Worm (Caenorhabditis elegans) whole organism, L4 larva: ENCODE measurements around the gene F26F2.10.

Experiments used
- F44E2.7 ChIP-seq: fragments of 200-800 bp; sonication (Bioruptor generic); IDR thresholded peaks from 2 replicates; pipeline ENCODE4 v2.1.2; 2022; ENCODE audit warnings: missing genetic modification characterization, missing compliant biosample characterization
- ZK337.2 ChIP-seq: fragments of 200-800 bp; sonication (Bioruptor generic); IDR thresholded peaks from 2 replicates; pipeline ENCODE4 v1.3.6; 2022; ENCODE audit warnings: missing genetic modification reagents, missing genetic modification characterization, missing compliant biosample characterization
- ceh-28 ChIP-seq: fragments of 150-350 bp; optimal IDR thresholded peaks from 2 replicates; lab custom pipeline; 2014; ENCODE audit warnings: missing biosample characterization, missing genetic modification reagents, missing genetic modification characterization
- ceh-44 ChIP-seq: fragments of 200-800 bp; sonication (Bioruptor generic); IDR thresholded peaks from 2 replicates; pipeline ENCODE4 v1.3.6; 2022; ENCODE audit warnings: missing genetic modification reagents, missing genetic modification characterization, missing compliant biosample characterization
- ces-1 ChIP-seq: fragments of 150-350 bp; sonication (generic microtip); optimal IDR thresholded peaks from 4 replicates; lab custom pipeline; 2014; ENCODE audit warnings: missing biosample characterization, missing genetic modification reagents, missing genetic modification characterization
- cey-2 ChIP-seq: sonication (generic microtip); optimal IDR thresholded peaks from 3 replicates; lab custom pipeline; 2017; ENCODE audit warnings: missing genetic modification characterization, mild to moderate bottlenecking, missing compliant biosample characterization, antibody characterized with exemption, borderline replicate concordance; ENCODE audit not compliant: insufficient read depth
- daf-16 ChIP-seq, 3 experiments: sonication (generic microtip); optimal IDR thresholded peaks; 2 replicates each; lab custom pipeline; 2016 to 2017; ENCODE audit warnings: missing genetic modification characterization in 3 of 3, missing genetic modification reagents in 3 of 3, mild to moderate bottlenecking in 2 of 3, missing compliant biosample characterization in 2 of 3, missing biosample characterization in 1 of 3, moderate library complexity in 1 of 3
- daf-8 ChIP-seq: fragments of 200-800 bp; sonication (Bioruptor generic); IDR thresholded peaks from 2 replicates; pipeline ENCODE4 v1.3.6; 2022; ENCODE audit warnings: missing genetic modification characterization, missing compliant biosample characterization
- dmd-8 ChIP-seq: fragments of 200-800 bp; sonication (Bioruptor generic); IDR thresholded peaks from 2 replicates; pipeline ENCODE4 v1.3.6; 2022; ENCODE audit warnings: missing genetic modification characterization, missing compliant biosample characterization
- fkh-10 ChIP-seq: fragments of 150-350 bp; optimal IDR thresholded peaks from 2 replicates; lab custom pipeline; 2014; ENCODE audit warnings: missing biosample characterization, missing genetic modification reagents, missing genetic modification characterization
- hif-1 ChIP-seq, 2 experiments: sonication (generic microtip); optimal IDR thresholded peaks; 2 replicates each; lab custom pipeline; 2016 to 2017; ENCODE audit warnings: missing compliant biosample characterization in 2 of 2, missing genetic modification characterization in 2 of 2, missing genetic modification reagents in 2 of 2, missing genotype in 2 of 2, mild to moderate bottlenecking in 1 of 2
- hlh-11 ChIP-seq: fragments of 200-800 bp; sonication (Bioruptor generic); optimal IDR thresholded peaks from 2 replicates; lab custom pipeline; 2018; ENCODE audit warnings: mild to moderate bottlenecking, missing genetic modification characterization, missing compliant biosample characterization
- hlh-30 ChIP-seq: sonication (generic microtip); optimal IDR thresholded peaks from 2 replicates; lab custom pipeline; 2017; ENCODE audit warnings: antibody characterized with exemption, mild to moderate bottlenecking, missing genetic modification characterization, missing compliant biosample characterization; ENCODE audit not compliant: insufficient read depth
- hmg-1.1 ChIP-seq: fragments of 200-800 bp; sonication (Bioruptor generic); IDR thresholded peaks from 2 replicates; pipeline ENCODE4 v1.3.6; 2022; ENCODE audit warnings: missing genetic modification reagents, missing genetic modification characterization, missing compliant biosample characterization
- lin-15B ChIP-seq: fragments of 150-350 bp; sonication (generic microtip); optimal IDR thresholded peaks from 3 replicates; lab custom pipeline; 2014; ENCODE audit warnings: missing biosample characterization, missing genetic modification characterization
- lir-3 ChIP-seq: sonication (generic microtip); optimal IDR thresholded peaks from 2 replicates; lab custom pipeline; 2016; ENCODE audit warnings: mild to moderate bottlenecking, missing genetic modification characterization, missing compliant biosample characterization
- madf-5 ChIP-seq, 2 experiments: fragments of 200-800 bp; sonication (Bioruptor generic); IDR thresholded peaks; 2 replicates each; pipeline ENCODE4 v1.3.6; 2022; ENCODE audit warnings: missing compliant biosample characterization in 2 of 2, missing genetic modification characterization in 2 of 2
- madf-9 ChIP-seq: fragments of 200-800 bp; sonication (Bioruptor generic); conservative IDR thresholded peaks from 2 replicates; pipeline ENCODE4 v1.3.6; 2022; ENCODE audit warnings: missing genetic modification reagents, missing genetic modification characterization, missing compliant biosample characterization
- nhr-111 ChIP-seq: fragments of 200-800 bp; sonication (Bioruptor generic); optimal IDR thresholded peaks from 2 replicates; lab custom pipeline; 2018; ENCODE audit warnings: mild to moderate bottlenecking, missing genetic modification characterization, missing compliant biosample characterization
- nhr-237 ChIP-seq: sonication (generic microtip); optimal IDR thresholded peaks from 2 replicates; lab custom pipeline; 2017; ENCODE audit warnings: missing biosample characterization, missing genetic modification characterization
- nhr-76 ChIP-seq: fragments of 150-350 bp; optimal IDR thresholded peaks from 2 replicates; lab custom pipeline; 2014; ENCODE audit warnings: missing biosample characterization, missing genetic modification characterization
- pha-4 ChIP-seq, 2 experiments: fragments of 150-350 bp in 1 of 2; fragments of 200-800 bp in 1 of 2; sonication (Bioruptor generic) in 1 of 2; IDR thresholded peaks in 1 of 2; optimal IDR thresholded peaks in 1 of 2; 2 replicates each; pipeline versions ENCODE4 v1.3.6 to Lab custom; 2014 to 2022; ENCODE audit warnings: missing genetic modification characterization in 2 of 2, missing genetic modification reagents in 2 of 2, missing biosample characterization in 1 of 2, missing compliant biosample characterization in 1 of 2
- rbr-2 ChIP-seq: sonication (generic microtip); optimal IDR thresholded peaks from 2 replicates; lab custom pipeline; 2016; ENCODE audit warnings: missing genotype, missing genetic modification characterization, missing compliant biosample characterization
- set-16 ChIP-seq: fragments of 200-800 bp; sonication (Bioruptor generic); IDR thresholded peaks from 2 replicates; pipeline ENCODE4 v1.3.6; 2022; ENCODE audit warnings: missing genetic modification reagents, missing genetic modification characterization, missing compliant biosample characterization
- skn-1 ChIP-seq: fragments of 150-350 bp; optimal IDR thresholded peaks from 2 replicates; lab custom pipeline; 2014; ENCODE audit warnings: missing biosample characterization, missing genetic modification characterization
- spr-3 ChIP-seq: fragments of 200-800 bp; sonication (Bioruptor generic); optimal IDR thresholded peaks from 2 replicates; lab custom pipeline; 2018; ENCODE audit warnings: mild to moderate bottlenecking, missing genetic modification characterization, missing compliant biosample characterization
- unc-62 ChIP-seq, 3 experiments: fragments of 150-350 bp in 1 of 3; sonication (generic microtip); optimal IDR thresholded peaks in 2 of 3; peaks in 1 of 3; 1 replicate in 1 of 3; 2 replicates in 2 of 3; lab custom pipeline; 2014 to 2017; ENCODE audit warnings: missing biosample characterization in 3 of 3, missing genetic modification characterization in 3 of 3, missing genetic modification reagents in 3 of 3, missing genotype in 1 of 3
- vab-7 ChIP-seq: fragments of 200-800 bp; sonication (Bioruptor generic); IDR thresholded peaks from 2 replicates; pipeline ENCODE4 v1.3.6; 2022; ENCODE audit warnings: missing genetic modification reagents, missing genetic modification characterization, missing compliant biosample characterization
- zip-11 ChIP-seq: fragments of 200-800 bp; sonication (Bioruptor generic); IDR thresholded peaks from 2 replicates; pipeline ENCODE4 v1.3.6; 2022; ENCODE audit warnings: missing genetic modification characterization, missing compliant biosample characterization
- ztf-7 ChIP-seq: fragments of 150-350 bp; optimal IDR thresholded peaks from 2 replicates; lab custom pipeline; 2014; ENCODE audit warnings: missing biosample characterization, missing genetic modification characterization

F26F2.10 gene

ce11 chrV:20603014-20603413, 8.4 kb upstream of the F26F2.10 start, which contains the start of gene ttr-11:
Gene ttr-11, plus strand, starts transcription at chrV:20603314.
- no peak for TF ChIP-seq vab-7
- peak in 1 of 2 experiments; percentile 14 for TF ChIP-seq unc-62 (GFP tag; optimal IDR thresholded peaks at IDR 0.05 in 1 of 2; lab: Kevin White, UChicago)
- TF ChIP-seq unc-62 (tag; optimal IDR thresholded peaks at IDR 0.05; lab: Kevin White, UChicago) = no peak
- TF ChIP-seq lin-15B (tag; lab: Kevin White, UChicago) = no peak
- TF ChIP-seq daf-8 (GFP tag; lab: Robert Waterston, UW) = no peak

- no peak for TF ChIP-seq skn-1 (tag; lab: Kevin White, UChicago)
- peak; percentile 76; the same call in 1 of the 2 replicates for TF ChIP-seq set-16 (GFP tag; lab: Robert Waterston, UW)
- TF ChIP-seq F44E2.7 (GFP tag; lab: Robert Waterston, UW) = 0 out of 2 replicates have a peak, but pooled peaks have one; percentile 31
- no peak for TF ChIP-seq nhr-76
- no peak for TF ChIP-seq unc-62 (GFP tag; optimal IDR thresholded peaks at IDR 0.05 in 1 of 2; lab: Kevin White, UChicago)
- no peak for TF ChIP-seq unc-62 (tag; optimal IDR thresholded peaks at IDR 0.05; lab: Kevin White, UChicago)
- no peak for TF ChIP-seq nhr-111 (GFP tag; lab: Kevin White, UChicago)
- TF ChIP-seq rbr-2 = no peak
- TF ChIP-seq hlh-30 = no peak
- no peak for TF ChIP-seq lir-3
- no peak for TF ChIP-seq nhr-237 (tag; lab: Kevin White, UChicago)
- TF ChIP-seq hif-1 (tag; optimal IDR thresholded peaks at IDR 0.05; lab: Kevin White, UChicago) = no peak
Measured at ce11 chrV:20600704-20601103, 6.1 kb upstream of the F26F2.10 start.

ce11 chrV:20599795-20600194, 5.1 kb upstream of the F26F2.10 start, which contains the start of gene col-163:
Gene col-163, plus strand, starts transcription at chrV:20600095.
- TF ChIP-seq set-16 (GFP tag; lab: Robert Waterston, UW) = no peak

ce11 chrV:20597076-20597475, 2.4 kb upstream of the F26F2.10 start, which contains the start of gene F46B3.1:
Gene F46B3.1, minus strand, starts transcription at chrV:20597176.
- TF ChIP-seq ztf-7 (tag; lab: Kevin White, UChicago) = no peak
- TF ChIP-seq zip-11 (GFP tag; lab: Robert Waterston, UW) = no peak
- no peak for TF ChIP-seq madf-9
- TF ChIP-seq ceh-44 = no peak
- no peak for TF ChIP-seq lir-3
- no peak for TF ChIP-seq hlh-30

ce11 chrV:20595653-20596052, 1.0 kb upstream of the F26F2.10 start, which contains the start of gene F26F2.11:
Gene F26F2.11, minus strand, starts transcription at chrV:20595753.
- no peak for TF ChIP-seq daf-16 (GFP tag; optimal IDR thresholded peaks at IDR 0.05; lab: Kevin White, UChicago)
- TF ChIP-seq daf-16 (tag; optimal IDR thresholded peaks at IDR 0.05; lab: Kevin White, UChicago) = no peak
- TF ChIP-seq cey-2 (tag; lab: Kevin White, UChicago) = no peak
- no peak for TF ChIP-seq dmd-8
- no peak for TF ChIP-seq ces-1 (GFP tag; lab: Kevin White, UChicago)
- no peak for TF ChIP-seq pha-4 (GFP tag; IDR thresholded peaks at IDR 0.05; lab: Robert Waterston, UW)
- TF ChIP-seq pha-4 (tag; optimal IDR thresholded peaks at IDR 0.05; lab: Kevin White, UChicago) = no peak
- TF ChIP-seq fkh-10 (GFP tag; lab: Kevin White, UChicago) = no peak
- no peak for TF ChIP-seq spr-3
- TF ChIP-seq zip-11 (GFP tag; lab: Robert Waterston, UW) = no peak
- no peak for TF ChIP-seq hlh-11 (tag; lab: Kevin White, UChicago)
- TF ChIP-seq ceh-28 (tag; lab: Kevin White, UChicago) = no peak
- no peak for TF ChIP-seq madf-5 (GFP tag; IDR thresholded peaks at IDR 0.05; lab: Robert Waterston, UW)
- no peak for TF ChIP-seq ZK337.2 (GFP tag; lab: Robert Waterston, UW)
- no peak for TF ChIP-seq hmg-1.1 (GFP tag; lab: Robert Waterston, UW)
- TF ChIP-seq, all 104 proteins: peak for 0
